Worm (Caenorhabditis elegans) whole organism, L3 larva: ENCODE data around the gene nspf-1.
"Not testable (repeated sequence)": the region's sequence is repeated elsewhere in the genome, so short reads cannot be mapped to it uniquely, and the experiment has no call there.

ENCODE experiments used
- R02D3.7 ChIP-seq: fragments of 150-350 bp; optimal IDR thresholded peaks from 2 replicates; lab custom pipeline; 2014; ENCODE audit warnings: missing biosample characterization, missing genetic modification characterization
- aly-2 ChIP-seq: fragments of 150-350 bp; optimal IDR thresholded peaks from 2 replicates; lab custom pipeline; 2014; ENCODE audit warnings: missing biosample characterization, missing genetic modification characterization
- ama-1 ChIP-seq: fragments of 150-350 bp; optimal IDR thresholded peaks from 2 replicates; lab custom pipeline; 2018
- ceh-16 ChIP-seq: sonication (generic microtip); optimal IDR thresholded peaks from 2 replicates; lab custom pipeline; 2017; ENCODE audit warnings: missing biosample characterization, missing genetic modification characterization
- ceh-28 ChIP-seq: fragments of 150-350 bp; optimal IDR thresholded peaks from 2 replicates; lab custom pipeline; 2014; ENCODE audit warnings: missing biosample characterization, missing genetic modification reagents, missing genetic modification characterization
- ceh-82 ChIP-seq: fragments of 150-350 bp; optimal IDR thresholded peaks from 2 replicates; lab custom pipeline; 2014; ENCODE audit warnings: missing biosample characterization, missing genetic modification characterization
- daf-12 ChIP-seq: fragments of 150-350 bp; optimal IDR thresholded peaks from 2 replicates; lab custom pipeline; 2014; ENCODE audit warnings: missing biosample characterization, missing genetic modification reagents, missing genetic modification characterization
- egl-27 ChIP-seq: sonication (generic microtip); optimal IDR thresholded peaks from 4 replicates; lab custom pipeline; 2017; ENCODE audit warnings: missing biosample characterization, missing genetic modification reagents, missing genetic modification characterization
- egl-5 ChIP-seq: fragments of 150-350 bp; optimal IDR thresholded peaks from 2 replicates; lab custom pipeline; 2017; ENCODE audit warnings: missing biosample characterization, missing genetic modification reagents, missing genetic modification characterization, inconsistent platforms
- elt-1 ChIP-seq: fragments of 150-350 bp; optimal IDR thresholded peaks from 2 replicates; lab custom pipeline; 2014; ENCODE audit warnings: missing biosample characterization, missing genetic modification characterization
- elt-2 ChIP-seq: sonication (generic microtip); optimal IDR thresholded peaks from 2 replicates; lab custom pipeline; 2016; ENCODE audit warnings: missing genetic modification reagents, mild to moderate bottlenecking, missing genetic modification characterization, missing compliant biosample characterization
- elt-3 ChIP-seq, 3 experiments: fragments of 150-350 bp in 1 of 3; sonication (generic microtip) in 2 of 3; optimal IDR thresholded peaks; 2 replicates in 2 of 3; 4 replicates in 1 of 3; lab custom pipeline; 2014 to 2017; ENCODE audit warnings: missing biosample characterization in 3 of 3, missing genetic modification characterization in 3 of 3
- eor-1 ChIP-seq, 2 experiments: fragments of 150-350 bp; optimal IDR thresholded peaks; 2 replicates each; lab custom pipeline; 2014 to 2018; ENCODE audit warnings: missing biosample characterization in 2 of 2, missing genetic modification characterization in 2 of 2
- fkh-10 ChIP-seq: sonication (generic microtip); optimal IDR thresholded peaks from 2 replicates; lab custom pipeline; 2017; ENCODE audit warnings: missing biosample characterization, missing genetic modification reagents, missing genetic modification characterization
- fkh-2 ChIP-seq: fragments of 150-350 bp; optimal IDR thresholded peaks from 2 replicates; lab custom pipeline; 2014; ENCODE audit warnings: missing biosample characterization, missing genetic modification reagents, missing genetic modification characterization
- fos-1 ChIP-seq: fragments of 150-350 bp; optimal IDR thresholded peaks from 2 replicates; lab custom pipeline; 2014; ENCODE audit warnings: missing biosample characterization, missing genetic modification characterization
- hmg-11 ChIP-seq: sonication (generic microtip); optimal IDR thresholded peaks from 2 replicates; lab custom pipeline; 2016; ENCODE audit warnings: missing genetic modification characterization, missing compliant biosample characterization
- lin-39 ChIP-seq: fragments of 150-350 bp; optimal IDR thresholded peaks from 2 replicates; lab custom pipeline; 2018; ENCODE audit warnings: missing biosample characterization, missing genetic modification reagents, missing genetic modification characterization
- lsy-12 ChIP-seq: sonication (generic microtip); optimal IDR thresholded peaks from 2 replicates; lab custom pipeline; 2016; ENCODE audit warnings: mild to moderate bottlenecking, missing genetic modification characterization, missing compliant biosample characterization
- mdl-1 ChIP-seq: fragments of 150-350 bp; optimal IDR thresholded peaks from 2 replicates; lab custom pipeline; 2014; ENCODE audit warnings: missing biosample characterization, missing genetic modification characterization
- nfya-1 ChIP-seq: sonication (generic microtip); optimal IDR thresholded peaks from 2 replicates; lab custom pipeline; 2017; ENCODE audit warnings: missing genetic modification characterization, mild to moderate bottlenecking, missing compliant biosample characterization, antibody characterized with exemption, moderate library complexity; ENCODE audit not compliant: insufficient read depth
- nhr-11 ChIP-seq: fragments of 150-350 bp; optimal IDR thresholded peaks from 2 replicates; lab custom pipeline; 2014; ENCODE audit warnings: missing biosample characterization, missing genetic modification characterization
- nhr-23 ChIP-seq: fragments of 150-350 bp; optimal IDR thresholded peaks from 2 replicates; lab custom pipeline; 2014; ENCODE audit warnings: missing biosample characterization, missing genetic modification reagents, missing genetic modification characterization
- nhr-25 ChIP-seq: sonication (generic microtip); optimal IDR thresholded peaks from 2 replicates; lab custom pipeline; 2017; ENCODE audit warnings: missing biosample characterization, missing genetic modification characterization
- nhr-28 ChIP-seq: fragments of 150-350 bp; optimal IDR thresholded peaks from 2 replicates; lab custom pipeline; 2014; ENCODE audit warnings: missing biosample characterization, missing genetic modification characterization
- nhr-43 ChIP-seq: sonication (generic microtip); optimal IDR thresholded peaks from 2 replicates; lab custom pipeline; 2016; ENCODE audit warnings: mild to moderate bottlenecking, missing genetic modification characterization, missing compliant biosample characterization; ENCODE audit not compliant: poor library complexity, severe bottlenecking
- nhr-67 ChIP-seq: fragments of 150-350 bp; optimal IDR thresholded peaks from 2 replicates; lab custom pipeline; 2014; ENCODE audit warnings: missing biosample characterization, missing genetic modification characterization
- nhr-76 ChIP-seq: fragments of 150-350 bp; sonication (generic microtip); optimal IDR thresholded peaks from 5 replicates; lab custom pipeline; 2014; ENCODE audit warnings: missing biosample characterization, missing genetic modification characterization
- nhr-77 ChIP-seq: fragments of 150-350 bp; optimal IDR thresholded peaks from 2 replicates; lab custom pipeline; 2014; ENCODE audit warnings: missing biosample characterization, missing genetic modification characterization
- pha-4 ChIP-seq: fragments of 150-350 bp; optimal IDR thresholded peaks from 2 replicates; lab custom pipeline; 2014; ENCODE audit warnings: missing biosample characterization, missing genetic modification reagents, missing genetic modification characterization
- pqm-1 ChIP-seq: fragments of 150-350 bp; optimal IDR thresholded peaks from 2 replicates; lab custom pipeline; 2017; ENCODE audit warnings: missing biosample characterization, missing genetic modification characterization, inconsistent platforms
- skn-1 ChIP-seq: fragments of 150-350 bp; optimal IDR thresholded peaks from 2 replicates; lab custom pipeline; 2014; ENCODE audit warnings: missing biosample characterization, missing genetic modification characterization
- snpc-4 ChIP-seq: fragments of 150-350 bp; optimal IDR thresholded peaks from 2 replicates; lab custom pipeline; 2014; ENCODE audit warnings: missing biosample characterization, missing genetic modification characterization
- unc-39 ChIP-seq: sonication (generic microtip); optimal IDR thresholded peaks from 4 replicates; lab custom pipeline; 2017; ENCODE audit warnings: missing biosample characterization, missing genetic modification characterization
- unc-62 ChIP-seq: fragments of 150-350 bp; sonication (generic microtip); optimal IDR thresholded peaks from 4 replicates; lab custom pipeline; 2014; ENCODE audit warnings: missing biosample characterization, missing genetic modification reagents, missing genetic modification characterization
- zag-1 ChIP-seq: fragments of 150-350 bp; optimal IDR thresholded peaks from 2 replicates; lab custom pipeline; 2014; ENCODE audit warnings: missing biosample characterization, missing genetic modification characterization
- ztf-4 ChIP-seq: fragments of 150-350 bp; optimal IDR thresholded peaks from 2 replicates; lab custom pipeline; 2014; ENCODE audit warnings: missing biosample characterization, missing genetic modification characterization

Gene nspf-1

ce11 chrII:2684208-2684607, 3.2 kb upstream of the nspf-1 start, which contains the start of gene ceh-87:
TSS of gene ceh-87 (minus strand) at chrII:2684308.
- no peak for TF ChIP-seq egl-5
- TF ChIP-seq pha-4, result no peak
- no peak for TF ChIP-seq unc-62 (GFP tag; lab: Kevin White, UChicago)
- TF ChIP-seq mdl-1 (tag; lab: Kevin White, UChicago), result no peak
- TF ChIP-seq ceh-82 (tag; lab: Kevin White, UChicago), result no peak

- TF ChIP-seq nhr-77 (tag; lab: Kevin White, UChicago), result no peak
- no peak for TF ChIP-seq hmg-11
- TF ChIP-seq unc-39, result no peak
- TF ChIP-seq nhr-25 (tag; lab: Kevin White, UChicago), result no peak
- no peak for TF ChIP-seq fos-1 (tag; lab: Kevin White, UChicago)
- TF ChIP-seq nfya-1 (tag; lab: Kevin White, UChicago), result no peak
- no peak for TF ChIP-seq ztf-4
- no peak for TF ChIP-seq egl-27 (tag; lab: Kevin White, UChicago)
- TF ChIP-seq R02D3.7, result no peak
Measured at ce11 chrII:2684783-2685182, 2.6 kb upstream of the nspf-1 start.

- TF ChIP-seq fkh-10 (GFP tag; lab: Kevin White, UChicago); nhr-76; aly-2 (tag; lab: Kevin White, UChicago): not testable (repeated sequence)
Measured at ce11 chrII:2688616-2689015, 1.2 kb downstream of the nspf-1 start, which contains the start of gene nspf-2. TSS of gene nspf-2 (plus strand) at chrII:2688916.

- TF ChIP-seq aly-2 (tag; lab: Kevin White, UChicago) (no peak), unc-39 (no peak), nhr-76 (no peak), nhr-11 (tag; lab: Kevin White, UChicago) (no peak), elt-1 (tag; lab: Kevin White, UChicago) (no peak), nhr-77 (tag; lab: Kevin White, UChicago) (no peak), snpc-4 (no peak), lsy-12 (tag; lab: Kevin White, UChicago) (no peak), elt-2 (tag; lab: Kevin White, UChicago) (no peak), elt-3 (tag; optimal IDR thresholded peaks at IDR 0.05; lab: Kevin White, UChicago) (no peak), nhr-28 (no peak), nhr-67 (no peak), eor-1 (tag; optimal IDR thresholded peaks at IDR 0.05; lab: Kevin White, UChicago) (no peak), R02D3.7 (no peak), pha-4 (no peak), fkh-10 (GFP tag; lab: Kevin White, UChicago) (no peak), ceh-28 (tag; lab: Kevin White, UChicago) (no peak), nhr-43 (tag; lab: Kevin White, UChicago) (no peak)
- TF ChIP-seq, all 47 proteins: peak for 0
Measured at ce11 chrII:2690080-2690479, 2.7 kb downstream of the nspf-1 start, which contains the start of gene nspf-3. TSS of gene nspf-3 (minus strand) at chrII:2690180.

- no peak for TF ChIP-seq pha-4
- TF ChIP-seq mdl-1 (tag; lab: Kevin White, UChicago), result no peak
- TF ChIP-seq elt-1 (tag; lab: Kevin White, UChicago), result no peak
- no peak for TF ChIP-seq unc-62 (GFP tag; lab: Kevin White, UChicago)
- TF ChIP-seq nfya-1 (tag; lab: Kevin White, UChicago), result no peak
- TF ChIP-seq skn-1 (tag; lab: Kevin White, UChicago), result no peak
- TF ChIP-seq ceh-28 (tag; lab: Kevin White, UChicago), result no peak
- no peak for TF ChIP-seq elt-2 (tag; lab: Kevin White, UChicago)
- no peak for TF ChIP-seq ama-1 (lab: Kevin White, UChicago)
- no peak for TF ChIP-seq daf-12 (tag; lab: Kevin White, UChicago)
- TF ChIP-seq ceh-82 (tag; lab: Kevin White, UChicago), result no peak
- no peak for TF ChIP-seq zag-1 (tag; lab: Kevin White, UChicago)
- TF ChIP-seq pqm-1, result no peak
- no peak for TF ChIP-seq egl-27 (tag; lab: Kevin White, UChicago)
- TF ChIP-seq ceh-16 (tag; lab: Kevin White, UChicago), result no peak
- TF ChIP-seq nhr-25 (tag; lab: Kevin White, UChicago), result no peak
- TF ChIP-seq nhr-23 (tag; lab: Kevin White, UChicago), result no peak
- TF ChIP-seq lin-39 (tag; lab: Kevin White, UChicago), result no peak
- TF ChIP-seq fkh-2 (tag; lab: Kevin White, UChicago), result no peak
Measured at ce11 chrII:2692476-2692875, 5.1 kb downstream of the nspf-1 start, which contains the start of gene set-11. TSS of gene set-11 (minus strand) at chrII:2692576.
